Worm (Caenorhabditis elegans) whole organism, late embryonic: ENCODE data around the gene str-77.

Source experiments
- C38D4.7 ChIP-seq: fragments of 200-800 bp; sonication (Bioruptor generic); optimal IDR thresholded peaks from 2 replicates; lab custom pipeline; 2018; ENCODE audit warnings: mild to moderate bottlenecking, missing genetic modification characterization, moderate library complexity, missing compliant biosample characterization
- Y22D7AL.16 ChIP-seq: sonication (generic microtip); optimal IDR thresholded peaks from 2 replicates; lab custom pipeline; 2016; ENCODE audit warnings: missing genetic modification characterization, missing compliant biosample characterization
- pha-4 ChIP-seq: fragments of 150-350 bp; optimal IDR thresholded peaks from 2 replicates; lab custom pipeline; 2018; ENCODE audit warnings: missing biosample characterization, missing genetic modification reagents, missing genetic modification characterization

The str-77 gene

DNA sequence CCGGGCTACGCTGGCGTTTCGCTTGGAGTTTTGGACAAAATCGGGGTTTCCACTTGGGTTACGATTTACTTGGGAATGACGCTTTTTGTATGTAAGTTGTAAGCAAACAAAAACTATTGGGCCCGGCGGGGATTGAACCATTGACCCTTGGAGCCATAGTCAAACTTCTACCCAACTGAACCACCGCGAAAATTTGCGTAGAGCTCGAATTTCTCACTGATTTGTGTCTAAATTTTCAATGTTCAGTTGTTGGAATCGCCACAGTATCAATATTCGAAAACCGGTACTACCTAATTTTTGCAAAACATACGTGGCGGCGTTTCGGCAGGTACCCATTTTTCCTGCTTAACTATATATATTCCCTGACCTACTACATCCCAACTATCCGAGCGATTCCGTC lies 49.0 kb downstream of the str-77 start:
- TF ChIP-seq Y22D7AL.16 (tag; lab: Kevin White, UChicago), result no peak
- no peak for TF ChIP-seq pha-4 (tag; lab: Kevin White, UChicago)
- no peak for TF ChIP-seq C38D4.7
